Worm (Caenorhabditis elegans): ENCODE data around the gene F46C3.2.

- TF ChIP-seq aly-2 (tag; optimal IDR thresholded peaks at IDR 0.05) (no peak), mef-2 (tag; optimal IDR thresholded peaks at IDR 0.05) (no peak), ceh-82 (tag; optimal IDR thresholded peaks at IDR 0.05) (no peak), fkh-4 (tag; optimal IDR thresholded peaks at IDR 0.05; ENCODE audit: borderline replicate concordance) (no peak), dpl-1 (GFP tag; optimal IDR thresholded peaks at IDR 0.05) (no peak), fkh-10 (GFP tag; optimal IDR thresholded peaks at IDR 0.05) (no peak), nhr-76 (tag; optimal IDR thresholded peaks at IDR 0.05) (no peak), nhr-28 (tag; optimal IDR thresholded peaks at IDR 0.05) (no peak)
Observed at ce11 chrX:11375509-11375908, 43.1 kb downstream of the F46C3.2 start, which contains the start of gene F42E11.3.

All from whole organism, L1 larva.